Fruit fly (Drosophila melanogaster): ENCODE results near the gene CG1571.

The CG1571 gene

dm6 chrX:8100026-8100825, 24.5 kb downstream of the CG1571 start (continued):
- TF ChIP-seq Dll (GFP tag; IDR thresholded peaks at IDR 0.05; ENCODE audit: partially characterized antibody), result no peak
- peak; percentile 65 for TF ChIP-seq CG4854 (GFP tag; optimal IDR thresholded peaks at IDR 0.05)
- peak; percentile 75 for TF ChIP-seq ase (GFP tag; IDR thresholded peaks at IDR 0.05)
- TF ChIP-seq CG5953 (GFP tag; IDR thresholded peaks at IDR 0.05), result peak; percentile 74
- peak; percentile 81 for TF ChIP-seq esg (GFP tag; conservative IDR thresholded peaks at IDR 0.05)
- no peak for TF ChIP-seq sna (GFP tag; IDR thresholded peaks at IDR 0.05; ENCODE audit: partially characterized antibody)
- peak; percentile 38; the same call in 1 of the 2 replicates for TF ChIP-seq gt (GFP tag; IDR thresholded peaks at IDR 0.05)
- TF ChIP-seq Asciz (GFP tag; optimal IDR thresholded peaks at IDR 0.05), result peak; percentile 81
- peak; percentile 59 for TF ChIP-seq Pdp1 (GFP tag; optimal IDR thresholded peaks at IDR 0.05)
- TF ChIP-seq NC2α (GFP tag; optimal IDR thresholded peaks at IDR 0.05), result peak; percentile 11
- TF ChIP-seq lmd (GFP tag; IDR thresholded peaks at IDR 0.05), result peak; percentile 85
- TF ChIP-seq CG14965 (GFP tag; optimal IDR thresholded peaks at IDR 0.05; ENCODE audit: borderline replicate concordance), result no peak
- TF ChIP-seq Nf-YC (tag; optimal IDR thresholded peaks at IDR 0.05), result peak; percentile 62
- peak; percentile 87 for TF ChIP-seq CG12659 (GFP tag; optimal IDR thresholded peaks at IDR 0.05)
- peak; percentile 81 for TF ChIP-seq Aef1 (GFP tag; IDR thresholded peaks at IDR 0.05)
- peak; percentile 78; the same call in 1 of the 3 replicates for TF ChIP-seq CG3726 (GFP tag; IDR thresholded peaks at IDR 0.05)
- TF ChIP-seq CG15696 (tag; optimal IDR thresholded peaks at IDR 0.05), result peak; percentile 36
- TF ChIP-seq Taf1 (GFP tag; IDR thresholded peaks at IDR 0.05), result peak; percentile 51; the same call in 1 of the 2 replicates
- TF ChIP-seq Fer1 (GFP tag; optimal IDR thresholded peaks at IDR 0.05), result peak; percentile 92
- TF ChIP-seq CG17361 (GFP tag; IDR thresholded peaks at IDR 0.05), result peak; percentile 85
- peak; percentile 49 for TF ChIP-seq MTF-1 (GFP tag; optimal IDR thresholded peaks at IDR 0.05; ENCODE audit: borderline replicate concordance)
- TF ChIP-seq CG6254 (GFP tag; optimal IDR thresholded peaks at IDR 0.05), result peak; percentile 64
- TF ChIP-seq CG17829 (tag; optimal IDR thresholded peaks at IDR 0.05), result peak; percentile 66
- peak; percentile 87 for TF ChIP-seq caup (GFP tag; optimal IDR thresholded peaks at IDR 0.05; ENCODE audit: severe bottlenecking)
- no peak for TF ChIP-seq wek (GFP tag; optimal IDR thresholded peaks at IDR 0.05)
- peak; percentile 67 for TF ChIP-seq chn (GFP tag; optimal IDR thresholded peaks at IDR 0.05)
- no peak for TF ChIP-seq unc-4 (GFP tag; IDR thresholded peaks at IDR 0.05; ENCODE audit: partially characterized antibody)
- TF ChIP-seq CG3838 (GFP tag; optimal IDR thresholded peaks at IDR 0.05), result peak; percentile 61
- peak; percentile 86 for TF ChIP-seq CG6689 (GFP tag; IDR thresholded peaks at IDR 0.05)
- TF ChIP-seq schlank (tag; optimal IDR thresholded peaks at IDR 0.05), result peak; percentile 43
- no peak for TF ChIP-seq CG12236 (GFP tag; optimal IDR thresholded peaks at IDR 0.05)
- no peak for TF ChIP-seq da (GFP tag; optimal IDR thresholded peaks at IDR 0.05)
- peak; percentile 37 for TF ChIP-seq CG31365 (tag; optimal IDR thresholded peaks at IDR 0.05)
- peak; percentile 65 for TF ChIP-seq CG5180 (GFP tag; optimal IDR thresholded peaks at IDR 0.05)
- TF ChIP-seq Dbx (GFP tag; IDR thresholded peaks at IDR 0.05), result peak; percentile 91
- TF ChIP-seq Dek (tag; optimal IDR thresholded peaks at IDR 0.05), result peak; percentile 86
- no peak for TF ChIP-seq trh (GFP tag; optimal IDR thresholded peaks at IDR 0.05)
- TF ChIP-seq Eip74EF (GFP tag; optimal IDR thresholded peaks at IDR 0.05), result peak in 1 of 2 experiments; percentile 79
- TF ChIP-seq Chrac-16 (GFP tag; optimal IDR thresholded peaks at IDR 0.05), result peak; percentile 69
- TF ChIP-seq CG8944 (GFP tag; optimal IDR thresholded peaks at IDR 0.05), result peak; percentile 34
- TF ChIP-seq BtbVII (GFP tag; optimal IDR thresholded peaks at IDR 0.05), result peak; percentile 81
- TF ChIP-seq pfk (GFP tag; optimal IDR thresholded peaks at IDR 0.05), result no peak
- peak; percentile 31 for TF ChIP-seq B-H2 (GFP tag; optimal IDR thresholded peaks at IDR 0.05)
- no peak for TF ChIP-seq Neu2 (GFP tag; optimal IDR thresholded peaks at IDR 0.05; ENCODE audit: borderline replicate concordance)
- peak; percentile 89 for TF ChIP-seq Ptx1 (GFP tag; IDR thresholded peaks at IDR 0.05)
- no peak for TF ChIP-seq CG6791 (GFP tag; IDR thresholded peaks at IDR 0.05; ENCODE audit: partially characterized antibody)
- peak; percentile 71 for TF ChIP-seq CG12071 (GFP tag; optimal IDR thresholded peaks at IDR 0.05)
